Fruit fly (Drosophila melanogaster): Measurements from ENCODE around the gene CG13071.

The CG13071 gene

DNA sequence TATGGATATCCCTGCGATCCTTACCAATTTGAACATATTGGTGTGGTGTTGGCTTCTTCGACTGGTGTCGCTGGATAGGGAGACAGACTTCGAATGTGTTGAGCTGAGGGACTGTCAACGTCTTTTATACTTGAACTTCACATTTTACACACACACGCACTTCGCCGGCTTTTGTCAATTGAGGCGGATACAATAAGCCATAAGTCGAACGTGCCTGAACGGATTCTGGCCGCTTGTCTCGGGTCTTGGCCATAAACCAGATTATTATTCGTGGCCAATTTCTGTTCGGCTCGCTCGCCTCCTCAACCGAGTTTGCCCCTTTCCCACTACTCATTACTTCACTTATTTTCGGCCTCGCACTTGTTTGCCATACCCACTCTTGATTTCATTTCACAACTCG is 40.5 kb downstream of the CG13071 start, which contains the start of gene CG13044:
Gene CG13044, minus strand, starts transcription at position 101 of the 400 bp plus-strand sequence.
- TF ChIP-seq CG14655 (GFP tag; optimal IDR thresholded peaks at IDR 0.05) (no peak), Pif1B (GFP tag; optimal IDR thresholded peaks at IDR 0.05) (no peak), fd96Ca (GFP tag; IDR thresholded peaks at IDR 0.05) (no peak), D1 (tag; optimal IDR thresholded peaks at IDR 0.05) (no peak), CG34367 (tag; optimal IDR thresholded peaks at IDR 0.05) (no peak), CG13204 (GFP tag; optimal IDR thresholded peaks at IDR 0.05) (no peak), CG4496 (GFP tag; IDR thresholded peaks at IDR 0.05) (no peak), CG10348 (GFP tag; IDR thresholded peaks at IDR 0.05) (no peak), CG9948 (tag; optimal IDR thresholded peaks at IDR 0.05) (no peak), gl (tag; optimal IDR thresholded peaks at IDR 0.05) (no peak), Snoo (tag; optimal IDR thresholded peaks at IDR 0.05) (no peak), CG17806 (tag; optimal IDR thresholded peaks at IDR 0.05) (no peak)

DNA sequence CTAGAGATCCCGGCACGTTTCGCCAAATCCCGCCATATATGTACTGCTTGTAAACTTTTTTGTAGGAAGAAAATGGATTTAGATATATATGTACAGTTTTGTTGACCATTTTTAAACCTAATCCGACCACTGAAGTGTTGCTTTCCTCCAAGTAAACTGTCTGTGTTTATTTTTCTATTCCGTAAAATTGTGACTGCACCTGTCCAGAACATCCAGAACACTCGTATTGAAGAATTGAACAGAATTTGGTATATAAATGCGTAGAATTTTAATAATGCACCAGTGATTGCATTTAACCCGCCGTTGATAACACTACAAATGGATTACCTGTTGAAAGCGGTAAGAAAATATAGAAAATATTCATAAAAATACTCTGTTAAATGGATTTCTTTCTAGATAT is 41.4 kb downstream of the CG13071 start, which contains the start of gene CG43249:
Gene CG43249, plus strand, starts transcription at position 301 of the 400 bp plus-strand sequence.
- TF ChIP-seq CG12605 (GFP tag; IDR thresholded peaks at IDR 0.05) (no peak), Pif1B (GFP tag; optimal IDR thresholded peaks at IDR 0.05) (no peak), CG34367 (tag; optimal IDR thresholded peaks at IDR 0.05) (no peak), rn (GFP tag; IDR thresholded peaks at IDR 0.05) (no peak), fd96Ca (GFP tag; IDR thresholded peaks at IDR 0.05) (no peak), Ets98B (GFP tag; IDR thresholded peaks at IDR 0.05) (no peak), CG4496 (GFP tag; IDR thresholded peaks at IDR 0.05) (no peak), CG14655 (GFP tag; optimal IDR thresholded peaks at IDR 0.05) (no peak)

DNA sequence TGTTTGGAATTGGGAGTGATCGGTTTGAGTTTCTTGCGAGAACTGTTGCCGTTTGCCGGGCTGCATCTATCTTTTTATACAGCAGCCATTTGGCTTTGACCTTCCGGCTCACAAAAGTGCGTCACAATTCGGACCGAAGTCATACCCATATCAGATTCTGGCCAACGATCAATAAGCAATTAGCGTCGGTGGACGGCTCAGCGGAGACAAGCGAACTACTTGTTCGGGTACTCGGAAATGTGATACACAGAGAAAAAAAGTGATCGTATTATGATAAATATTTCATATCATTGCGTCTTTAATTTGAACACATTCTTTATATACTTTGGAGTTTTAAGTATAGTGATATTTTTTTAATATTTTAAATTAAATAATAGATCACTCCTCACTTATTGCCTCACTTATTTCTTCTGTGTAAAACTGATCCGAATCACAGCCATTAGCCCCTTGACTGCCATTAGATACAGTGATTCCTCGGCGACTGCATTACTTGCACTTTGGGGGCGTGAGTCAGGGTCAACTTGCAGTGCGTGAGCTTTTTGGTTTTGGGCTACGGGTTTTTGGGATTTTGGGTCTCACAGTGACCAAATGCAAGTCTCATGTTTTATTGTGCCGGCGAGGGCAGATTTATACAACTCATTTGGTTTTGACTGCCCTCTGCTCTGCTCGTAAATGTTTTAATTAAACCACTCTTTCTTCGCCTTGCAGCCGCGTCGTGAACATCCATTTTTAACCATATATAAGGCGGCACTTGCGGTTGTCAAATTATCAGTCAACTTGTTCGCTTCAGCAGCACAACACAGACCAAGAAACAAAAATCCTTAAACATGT is 43.5 kb downstream of the CG13071 start, which contains the start of the genes CG13043 and CG13063:
Gene CG13043, minus strand, starts transcription at position 51 of the 831 bp plus-strand sequence.
Gene CG13063, plus strand, starts transcription at position 781 of the 831 bp plus-strand sequence.
- TF ChIP-seq CG8159 (tag; optimal IDR thresholded peaks at IDR 0.05): no peak
- no peak for TF ChIP-seq CG13204 (GFP tag; optimal IDR thresholded peaks at IDR 0.05)
- no peak for TF ChIP-seq gl (tag; optimal IDR thresholded peaks at IDR 0.05)
- no peak for TF ChIP-seq CG12605 (GFP tag; IDR thresholded peaks at IDR 0.05)
- TF ChIP-seq EcR (GFP tag; optimal IDR thresholded peaks at IDR 0.05): no peak
- TF ChIP-seq CG34367 (tag; optimal IDR thresholded peaks at IDR 0.05): no peak
- TF ChIP-seq rn (GFP tag; IDR thresholded peaks at IDR 0.05): no peak
- no peak for TF ChIP-seq Pif1B (GFP tag; optimal IDR thresholded peaks at IDR 0.05)
- no peak for TF ChIP-seq CG8301 (tag; optimal IDR thresholded peaks at IDR 0.05)
- TF ChIP-seq Ets98B (GFP tag; IDR thresholded peaks at IDR 0.05): no peak
- TF ChIP-seq CG17806 (tag; optimal IDR thresholded peaks at IDR 0.05): no peak
- no peak for TF ChIP-seq CG32121 (GFP tag; IDR thresholded peaks at IDR 0.05)
- no peak for TF ChIP-seq CG10348 (GFP tag; IDR thresholded peaks at IDR 0.05)

DNA sequence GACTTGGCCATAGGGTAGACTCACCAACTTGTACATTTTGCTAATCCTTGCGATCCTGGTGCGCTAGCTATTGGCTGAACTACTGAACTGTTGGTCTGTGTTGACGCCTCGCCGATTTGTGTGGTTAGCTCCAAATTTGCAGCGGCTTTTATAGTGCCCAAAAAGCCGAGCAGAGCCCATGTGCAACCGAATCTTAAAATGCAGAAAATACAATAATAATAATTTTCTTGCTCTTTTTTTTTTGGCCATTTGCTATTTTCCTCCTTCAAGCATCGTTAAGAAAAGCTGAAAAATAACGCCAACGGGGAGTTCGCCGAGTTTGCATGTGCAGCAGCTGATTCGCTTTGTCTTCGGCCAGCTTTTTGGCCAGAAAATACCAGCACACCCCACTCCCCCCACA is 45.8 kb downstream of the CG13071 start, which contains the start of gene CG13042:
Gene CG13042, minus strand, starts transcription at position 101 of the 400 bp plus-strand sequence.
- TF ChIP-seq CG8159 (tag; optimal IDR thresholded peaks at IDR 0.05): no peak
- TF ChIP-seq CG4496 (GFP tag; IDR thresholded peaks at IDR 0.05): 0 out of 3 replicates have a peak, but pooled peaks have one; percentile 37

DNA sequence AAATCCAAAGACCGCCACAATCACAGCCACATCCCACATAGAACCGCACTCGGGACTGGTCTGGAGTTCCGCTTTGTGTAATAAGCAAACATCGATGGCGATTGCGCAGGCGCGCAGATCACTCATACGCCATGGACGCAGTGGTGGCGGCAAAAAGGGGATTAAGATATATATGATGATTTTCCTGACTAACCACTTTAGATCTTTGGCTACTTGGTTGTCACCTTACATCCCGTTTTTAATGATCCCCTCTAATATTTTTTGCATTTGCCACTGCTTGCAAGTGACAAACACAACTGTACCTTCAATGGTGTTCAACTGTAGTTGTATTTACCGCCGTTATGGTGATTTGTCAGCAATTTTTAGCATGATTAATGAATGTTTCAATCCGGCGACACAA is 47.4 kb downstream of the CG13071 start:
- no peak for TF ChIP-seq CG15710 (tag; optimal IDR thresholded peaks at IDR 0.05)
- TF ChIP-seq CG17806 (tag; optimal IDR thresholded peaks at IDR 0.05): peak; percentile 9
- peak; percentile 51 for TF ChIP-seq CG10348 (GFP tag; IDR thresholded peaks at IDR 0.05)
- peak; percentile 84 for TF ChIP-seq Ets98B (GFP tag; IDR thresholded peaks at IDR 0.05)
- peak; percentile 86 for TF ChIP-seq CG4496 (GFP tag; IDR thresholded peaks at IDR 0.05)
- TF ChIP-seq Pif1A (GFP tag; optimal IDR thresholded peaks at IDR 0.05): peak; percentile 13
- peak; percentile 78 for TF ChIP-seq CG14655 (GFP tag; optimal IDR thresholded peaks at IDR 0.05)
- peak; percentile 74 for TF ChIP-seq CG8301 (tag; optimal IDR thresholded peaks at IDR 0.05)
- peak; percentile 48; the same call in 1 of the 2 replicates for TF ChIP-seq CG32121 (GFP tag; IDR thresholded peaks at IDR 0.05)
- TF ChIP-seq CG13204 (GFP tag; optimal IDR thresholded peaks at IDR 0.05): no peak
- TF ChIP-seq Snoo (tag; optimal IDR thresholded peaks at IDR 0.05): no peak
- no peak for TF ChIP-seq D1 (tag; optimal IDR thresholded peaks at IDR 0.05)
- no peak for TF ChIP-seq CG8159 (tag; optimal IDR thresholded peaks at IDR 0.05)
- TF ChIP-seq CG9948 (tag; optimal IDR thresholded peaks at IDR 0.05): no peak
- TF ChIP-seq Pif1B (GFP tag; optimal IDR thresholded peaks at IDR 0.05): no peak
- peak; percentile 89 for TF ChIP-seq fd96Ca (GFP tag; IDR thresholded peaks at IDR 0.05)
- TF ChIP-seq rn (GFP tag; IDR thresholded peaks at IDR 0.05): peak; percentile 42; the same call in 1 of the 2 replicates
- TF ChIP-seq EcR (GFP tag; optimal IDR thresholded peaks at IDR 0.05): no peak
- no peak for TF ChIP-seq CG34367 (tag; optimal IDR thresholded peaks at IDR 0.05)
